Worm (Caenorhabditis elegans): Measurements from ENCODE around the gene acaa-2.

ce11 chrIII:13322578-13322977 lies 22.2 kb upstream of the acaa-2 start, which contains the start of gene F53A2.11:
- TF ChIP-seq lin-39 (tag; optimal IDR thresholded peaks at IDR 0.05) (no peak), mdl-1 (tag; optimal IDR thresholded peaks at IDR 0.05) (no peak), ztf-11 (tag; optimal IDR thresholded peaks at IDR 0.05) (no peak), dmd-6 (GFP tag; IDR thresholded peaks at IDR 0.05) (no peak), nhr-76 (tag; optimal IDR thresholded peaks at IDR 0.05) (no peak), R02D3.7 (tag; optimal IDR thresholded peaks at IDR 0.05) (no peak), lin-13 (GFP tag; optimal IDR thresholded peaks at IDR 0.05) (no peak), nhr-111 (GFP tag; optimal IDR thresholded peaks at IDR 0.05) (no peak), nhr-28 (tag; optimal IDR thresholded peaks at IDR 0.05) (no peak), madf-9 (GFP tag; conservative IDR thresholded peaks at IDR 0.05) (no peak), unc-39 (tag; optimal IDR thresholded peaks at IDR 0.05) (no peak), T20F7.1 (GFP tag; optimal IDR thresholded peaks at IDR 0.05) (no peak), nhr-237 (tag; optimal IDR thresholded peaks at IDR 0.05) (no peak)

Measured in whole organism, L4 larva.